Fruit fly (Drosophila melanogaster) whole organism, prepupa: Measurements from ENCODE around the gene CG7582.

ENCODE experiments used
- CG10631 ChIP-seq: fragments of 200-800 bp; sonication (Bioruptor generic); optimal IDR thresholded peaks from 2 replicates; lab custom pipeline; 2016; ENCODE audit warnings: missing biosample characterization, missing genetic modification characterization
- CG16779 ChIP-seq: fragments of 200-800 bp; sonication (Bioruptor generic); optimal IDR thresholded peaks from 3 replicates; lab custom pipeline; 2017; ENCODE audit warnings: missing biosample characterization, mild to moderate bottlenecking, missing genetic modification characterization
- CG6163 ChIP-seq: fragments of 200-800 bp; sonication (Bioruptor generic); IDR thresholded peaks from 3 replicates; pipeline ENCODE4 v1.3.6; 2022; ENCODE audit warnings: missing biosample characterization, missing genetic modification characterization
- CG6276 ChIP-seq: fragments of 200-800 bp; sonication (Bioruptor generic); optimal IDR thresholded peaks from 2 replicates; lab custom pipeline; 2017; ENCODE audit warnings: missing biosample characterization, mild to moderate bottlenecking, missing genetic modification characterization
- CG6854 ChIP-seq: fragments of 200-800 bp; sonication (Bioruptor generic); optimal IDR thresholded peaks from 2 replicates; lab custom pipeline; 2017; ENCODE audit warnings: missing biosample characterization, mild to moderate bottlenecking, missing genetic modification characterization
- CG8119 ChIP-seq: fragments of 200-800 bp; sonication (Bioruptor generic); IDR thresholded peaks from 3 replicates; pipeline ENCODE4 v1.3.6; 2022; ENCODE audit warnings: missing biosample characterization, missing genetic modification characterization
- Ets21C ChIP-seq: fragments of 200-800 bp; sonication (Bioruptor generic); optimal IDR thresholded peaks from 3 replicates; lab custom pipeline; 2016; ENCODE audit warnings: missing biosample characterization, missing genetic modification characterization
- Hr39 ChIP-seq: fragments of 200-800 bp; sonication (Bioruptor generic); optimal IDR thresholded peaks from 2 replicates; lab custom pipeline; 2016; ENCODE audit warnings: missing biosample characterization, missing genetic modification characterization
- OdsH ChIP-seq: fragments of 200-800 bp; sonication (Bioruptor generic); optimal IDR thresholded peaks from 3 replicates; lab custom pipeline; 2016; ENCODE audit warnings: missing biosample characterization, missing genetic modification characterization
- achi ChIP-seq: fragments of 200-800 bp; sonication (Bioruptor generic); optimal IDR thresholded peaks from 3 replicates; lab custom pipeline; 2016; ENCODE audit warnings: missing biosample characterization, missing genetic modification characterization
- acj6 ChIP-seq: fragments of 200-800 bp; sonication (Bioruptor generic); optimal IDR thresholded peaks from 3 replicates; lab custom pipeline; 2016; ENCODE audit warnings: missing biosample characterization, missing genetic modification characterization
- cyc ChIP-seq: fragments of 200-800 bp; sonication (Bioruptor generic); optimal IDR thresholded peaks from 3 replicates; lab custom pipeline; 2016; ENCODE audit warnings: missing biosample characterization, missing genetic modification characterization
- salr ChIP-seq, 2 experiments: fragments of 200-800 bp; sonication (Bioruptor generic); optimal IDR thresholded peaks; 3 replicates each; lab custom pipeline; 2016 to 2018; ENCODE audit warnings: missing biosample characterization in 2 of 2, missing genetic modification characterization in 2 of 2, mild to moderate bottlenecking in 1 of 2
- spab ChIP-seq: fragments of 200-800 bp; sonication (Bioruptor generic); optimal IDR thresholded peaks from 2 replicates; lab custom pipeline; 2017; ENCODE audit warnings: missing biosample characterization, mild to moderate bottlenecking, missing genetic modification characterization, missing genetic modification reagents

- TF ChIP-seq CG16779 (tag; lab: Kevin White, UChicago) (no peak), CG8119 (GFP tag; lab: Robert Waterston, UW) (peak; percentile 49; the same call in 2 of the 3 replicates), CG6163 (GFP tag; lab: Robert Waterston, UW) (peak; percentile 63; the same call in 2 of the 3 replicates), Ets21C (no peak), cyc (GFP tag; lab: Kevin White, UChicago) (peak; percentile 30), OdsH (peak; percentile 41), achi (GFP tag; lab: Kevin White, UChicago) (peak; percentile 54), CG10631 (peak; percentile 35), salr (GFP tag; optimal IDR thresholded peaks at IDR 0.05; lab: Kevin White, UChicago) (peak in 1 of 2 experiments; percentile 37), acj6 (GFP tag; lab: Kevin White, UChicago) (peak; percentile 35), CG6854 (GFP tag; lab: Kevin White, UChicago) (no peak), Hr39 (GFP tag; lab: Kevin White, UChicago) (peak; percentile 31), spab (GFP tag; lab: Kevin White, UChicago) (peak; percentile 37), CG6276 (GFP tag; lab: Kevin White, UChicago) (peak; percentile 36)
Measured at dm6 chr3R:29690539-29690852, 8.4 kb upstream of the CG7582 start.
